Fruit fly (Drosophila melanogaster) whole organism, embryonic: ENCODE results near the gene dmrt11E.

ENCODE experiments used
- Aef1 ChIP-seq: fragments of 200-800 bp; sonication (Bioruptor generic); IDR thresholded peaks from 3 replicates; pipeline ENCODE4 v1.3.6; 2022; ENCODE audit warnings: missing biosample characterization, missing genetic modification characterization
- B-H2 ChIP-seq: fragments of 200-800 bp; sonication (Bioruptor generic); optimal IDR thresholded peaks from 2 replicates; lab custom pipeline; 2018; ENCODE audit warnings: missing biosample characterization, mild to moderate bottlenecking, missing genetic modification characterization
- CG10267 ChIP-seq: fragments of 200-800 bp; sonication (Bioruptor generic); optimal IDR thresholded peaks from 2 replicates; lab custom pipeline; 2018; ENCODE audit warnings: missing biosample characterization, mild to moderate bottlenecking, missing genetic modification characterization, moderate library complexity
- CG10274 ChIP-seq: fragments of 200-800 bp; sonication (Bioruptor generic); optimal IDR thresholded peaks from 3 replicates; lab custom pipeline; 2017; ENCODE audit warnings: missing biosample characterization, mild to moderate bottlenecking, missing genetic modification characterization
- CG10565 ChIP-seq: fragments of 200-800 bp; sonication (Bioruptor generic); optimal IDR thresholded peaks from 3 replicates; lab custom pipeline; 2016; ENCODE audit warnings: missing biosample characterization, mild to moderate bottlenecking, missing genetic modification characterization
- CG13775 ChIP-seq: fragments of 200-800 bp; sonication (Bioruptor generic); optimal IDR thresholded peaks from 3 replicates; lab custom pipeline; 2017; ENCODE audit warnings: missing biosample characterization, mild to moderate bottlenecking, missing genetic modification characterization
- CG17568 ChIP-seq: fragments of 200-800 bp; sonication (Bioruptor generic); optimal IDR thresholded peaks from 2 replicates; lab custom pipeline; 2018; ENCODE audit warnings: missing biosample characterization, mild to moderate bottlenecking, missing genetic modification characterization, moderate library complexity
- CG17802 ChIP-seq: fragments of 200-800 bp; sonication (Bioruptor generic); optimal IDR thresholded peaks from 2 replicates; lab custom pipeline; 2018; ENCODE audit warnings: missing biosample characterization, mild to moderate bottlenecking, missing genetic modification characterization, moderate library complexity
- CG17829 ChIP-seq: fragments of 200-800 bp; optimal IDR thresholded peaks from 2 replicates; lab custom pipeline; 2019; ENCODE audit warnings: missing biosample characterization, mild to moderate bottlenecking, missing genetic modification characterization, moderate library complexity
- CG31365 ChIP-seq: fragments of 200-800 bp; sonication (Bioruptor generic); optimal IDR thresholded peaks from 2 replicates; lab custom pipeline; 2018; ENCODE audit warnings: missing biosample characterization, mild to moderate bottlenecking, missing genetic modification characterization
- CG31441 ChIP-seq: fragments of 200-800 bp; sonication (Bioruptor generic); IDR thresholded peaks from 2 replicates; pipeline ENCODE4 v1.3.6; 2022; ENCODE audit warnings: missing biosample characterization, missing genetic modification characterization
- CG42726 ChIP-seq: fragments of 200-800 bp; sonication (Bioruptor generic); IDR thresholded peaks from 2 replicates; pipeline ENCODE4 v1.3.6; 2022; ENCODE audit warnings: missing biosample characterization, missing genetic modification characterization; ENCODE audit not compliant: partially characterized antibody
- CG4730 ChIP-seq: fragments of 200-800 bp; sonication (Bioruptor generic); IDR thresholded peaks from 2 replicates; pipeline ENCODE4 v1.3.6; 2022; ENCODE audit warnings: missing biosample characterization, missing genetic modification characterization
- CG5953 ChIP-seq: fragments of 200-800 bp; sonication (Bioruptor generic); IDR thresholded peaks from 2 replicates; pipeline ENCODE4 v1.3.6; 2022; ENCODE audit warnings: missing biosample characterization, missing genetic modification characterization
- CG6765 ChIP-seq: fragments of 200-800 bp; sonication (Bioruptor generic); optimal IDR thresholded peaks from 3 replicates; lab custom pipeline; 2017; ENCODE audit warnings: missing biosample characterization, mild to moderate bottlenecking, missing genetic modification characterization
- CG8924 ChIP-seq: fragments of 200-800 bp; optimal IDR thresholded peaks from 3 replicates; lab custom pipeline; 2019; ENCODE audit warnings: missing biosample characterization, mild to moderate bottlenecking, missing genetic modification characterization, moderate library complexity
- Doc3 ChIP-seq: fragments of 200-800 bp; sonication (Bioruptor generic); IDR thresholded peaks from 3 replicates; pipeline ENCODE4 v1.3.6; 2022; ENCODE audit warnings: missing biosample characterization, missing genetic modification characterization; ENCODE audit not compliant: partially characterized antibody
- Drgx ChIP-seq: fragments of 200-800 bp; sonication (Bioruptor generic); IDR thresholded peaks from 2 replicates; pipeline ENCODE4 v1.3.6; 2022; ENCODE audit warnings: missing biosample characterization, missing genetic modification characterization
- Fer2 ChIP-seq: fragments of 200-800 bp; sonication (Bioruptor generic); optimal IDR thresholded peaks from 2 replicates; lab custom pipeline; 2018; ENCODE audit warnings: missing biosample characterization, mild to moderate bottlenecking, missing genetic modification characterization, moderate library complexity
- HLH4C ChIP-seq: fragments of 200-800 bp; sonication (Bioruptor generic); IDR thresholded peaks from 3 replicates; pipeline ENCODE4 v1.3.6; 2022; ENCODE audit warnings: missing biosample characterization, missing genetic modification characterization; ENCODE audit not compliant: partially characterized antibody
- Hey ChIP-seq: fragments of 200-800 bp; sonication (Bioruptor generic); optimal IDR thresholded peaks from 3 replicates; lab custom pipeline; 2018; ENCODE audit warnings: missing biosample characterization, mild to moderate bottlenecking, missing genetic modification characterization
- Hmx ChIP-seq: fragments of 200-800 bp; sonication (Bioruptor generic); optimal IDR thresholded peaks from 2 replicates; lab custom pipeline; 2016; ENCODE audit warnings: missing biosample characterization, missing genetic modification characterization
- Hr51 ChIP-seq, 2 experiments: fragments of 200-800 bp; sonication (Bioruptor generic); optimal IDR thresholded peaks; 2 replicates in 1 of 2; 3 replicates in 1 of 2; lab custom pipeline; 2016 to 2018; ENCODE audit warnings: missing biosample characterization in 2 of 2, missing genetic modification characterization in 2 of 2, mild to moderate bottlenecking in 1 of 2, moderate library complexity in 1 of 2
- Mes4 ChIP-seq: fragments of 200-800 bp; sonication (Bioruptor generic); optimal IDR thresholded peaks from 2 replicates; lab custom pipeline; 2016; ENCODE audit warnings: missing biosample characterization, missing genetic modification characterization
- NC2β ChIP-seq: fragments of 200-800 bp; sonication (Bioruptor generic); optimal IDR thresholded peaks from 2 replicates; lab custom pipeline; 2016; ENCODE audit warnings: missing biosample characterization, missing genetic modification characterization
- Nf-YC ChIP-seq: fragments of 200-800 bp; optimal IDR thresholded peaks from 3 replicates; lab custom pipeline; 2019; ENCODE audit warnings: missing biosample characterization, mild to moderate bottlenecking, missing genetic modification characterization, moderate library complexity
- Sox100B ChIP-seq: fragments of 200-800 bp; sonication (Bioruptor generic); optimal IDR thresholded peaks from 3 replicates; lab custom pipeline; 2018; ENCODE audit warnings: missing biosample characterization, mild to moderate bottlenecking, missing genetic modification characterization
- abd-A ChIP-seq: fragments of 200-800 bp; sonication (Bioruptor generic); optimal IDR thresholded peaks from 3 replicates; lab custom pipeline; 2019; ENCODE audit warnings: missing biosample characterization, mild to moderate bottlenecking, missing genetic modification characterization, moderate library complexity
- ash1 ChIP-seq: fragments of 200-800 bp; sonication (Bioruptor generic); optimal IDR thresholded peaks from 2 replicates; lab custom pipeline; 2018; ENCODE audit warnings: missing biosample characterization, mild to moderate bottlenecking, missing genetic modification characterization
- croc ChIP-seq: fragments of 200-800 bp; sonication (Bioruptor generic); conservative IDR thresholded peaks from 3 replicates; pipeline ENCODE4 v1.3.6; 2022; ENCODE audit warnings: missing biosample characterization, missing genetic modification characterization
- crol ChIP-seq: fragments of 200-800 bp; sonication (Bioruptor generic); IDR thresholded peaks from 2 replicates; pipeline ENCODE4 v1.3.6; 2022; ENCODE audit warnings: missing biosample characterization, missing genetic modification characterization
- dan ChIP-seq: fragments of 200-800 bp; sonication (Bioruptor generic); IDR thresholded peaks from 2 replicates; pipeline ENCODE4 v1.3.6; 2022; ENCODE audit warnings: missing biosample characterization, missing genetic modification characterization
- dpn ChIP-seq, 2 experiments: fragments of 200-800 bp; sonication (Bioruptor generic); optimal IDR thresholded peaks; 3 replicates each; lab custom pipeline; 2016; ENCODE audit warnings: missing biosample characterization in 2 of 2, missing genetic modification characterization in 2 of 2
- dysf ChIP-seq: fragments of 200-800 bp; sonication (Bioruptor generic); IDR thresholded peaks from 3 replicates; pipeline ENCODE4 v1.3.6; 2022; ENCODE audit warnings: missing biosample characterization, missing genetic modification characterization
- ems ChIP-seq: fragments of 200-800 bp; sonication (Bioruptor generic); optimal IDR thresholded peaks from 3 replicates; lab custom pipeline; 2016; ENCODE audit warnings: missing biosample characterization, missing genetic modification characterization
- eyg ChIP-seq: fragments of 200-800 bp; sonication (Bioruptor generic); optimal IDR thresholded peaks from 3 replicates; lab custom pipeline; 2016; ENCODE audit warnings: missing biosample characterization, missing genetic modification characterization
- gcm ChIP-seq: fragments of 200-800 bp; sonication (Bioruptor generic); optimal IDR thresholded peaks from 2 replicates; lab custom pipeline; 2019; ENCODE audit warnings: missing biosample characterization, mild to moderate bottlenecking, missing genetic modification characterization, moderate library complexity
- lmd ChIP-seq: fragments of 200-800 bp; sonication (Bioruptor generic); IDR thresholded peaks from 2 replicates; pipeline ENCODE4 v1.3.6; 2022; ENCODE audit warnings: missing biosample characterization, missing genetic modification characterization
- lola ChIP-seq, 3 experiments: fragments of >200 bp in 2 of 3; fragments of 200-800 bp in 1 of 3; sonication (Bioruptor generic) in 1 of 3; optimal IDR thresholded peaks; 2 replicates each; lab custom pipeline; 2017 to 2019; ENCODE audit warnings: missing biosample characterization in 3 of 3, missing genetic modification characterization in 3 of 3, mild to moderate bottlenecking in 1 of 3, moderate library complexity in 1 of 3
- salm ChIP-seq: fragments of 200-800 bp; sonication (Bioruptor generic); optimal IDR thresholded peaks from 2 replicates; lab custom pipeline; 2018; ENCODE audit warnings: missing biosample characterization, mild to moderate bottlenecking, missing genetic modification characterization
- seq ChIP-seq: fragments of 200-800 bp; sonication (Bioruptor generic); IDR thresholded peaks from 2 replicates; pipeline ENCODE4 v1.3.6; 2022; ENCODE audit warnings: missing biosample characterization, missing genetic modification characterization
- shn ChIP-seq: fragments of 200-800 bp; sonication (Bioruptor generic); optimal IDR thresholded peaks from 3 replicates; lab custom pipeline; 2016; ENCODE audit warnings: missing biosample characterization, missing genetic modification characterization
- slp2 ChIP-seq: fragments of 200-800 bp; sonication (Bioruptor generic); optimal IDR thresholded peaks from 2 replicates; lab custom pipeline; 2016; ENCODE audit warnings: missing biosample characterization, missing genetic modification characterization
- stwl ChIP-seq: fragments of 200-800 bp; sonication (Bioruptor generic); optimal IDR thresholded peaks from 3 replicates; lab custom pipeline; 2018; ENCODE audit warnings: missing biosample characterization, mild to moderate bottlenecking, missing genetic modification characterization, moderate library complexity
- tio ChIP-seq: fragments of 200-800 bp; sonication (Bioruptor generic); optimal IDR thresholded peaks from 2 replicates; lab custom pipeline; 2017; ENCODE audit warnings: missing biosample characterization, missing genetic modification characterization, inconsistent platforms
- tup ChIP-seq: fragments of 200-800 bp; sonication (Bioruptor generic); optimal IDR thresholded peaks from 2 replicates; lab custom pipeline; 2016; ENCODE audit warnings: missing biosample characterization, mild to moderate bottlenecking, missing genetic modification characterization, moderate library complexity
- vnd ChIP-seq: fragments of 200-800 bp; sonication (Bioruptor generic); IDR thresholded peaks from 3 replicates; pipeline ENCODE4 v1.3.6; 2022; ENCODE audit warnings: missing biosample characterization, missing genetic modification characterization; ENCODE audit not compliant: partially characterized antibody
- yki ChIP-seq: fragments of >200 bp; optimal IDR thresholded peaks from 3 replicates; lab custom pipeline; 2018

The dmrt11E gene

dm6 chrX:13323526-13323925, 44.5 kb upstream of the dmrt11E start (continued):
- TF ChIP-seq CG10267 (tag; lab: Kevin White, UChicago), result no peak
- no peak for TF ChIP-seq HLH4C
- TF ChIP-seq slp2 (GFP tag; lab: Kevin White, UChicago), result no peak
- TF ChIP-seq Hmx, result no peak
- TF ChIP-seq CG42726, result no peak

DNA sequence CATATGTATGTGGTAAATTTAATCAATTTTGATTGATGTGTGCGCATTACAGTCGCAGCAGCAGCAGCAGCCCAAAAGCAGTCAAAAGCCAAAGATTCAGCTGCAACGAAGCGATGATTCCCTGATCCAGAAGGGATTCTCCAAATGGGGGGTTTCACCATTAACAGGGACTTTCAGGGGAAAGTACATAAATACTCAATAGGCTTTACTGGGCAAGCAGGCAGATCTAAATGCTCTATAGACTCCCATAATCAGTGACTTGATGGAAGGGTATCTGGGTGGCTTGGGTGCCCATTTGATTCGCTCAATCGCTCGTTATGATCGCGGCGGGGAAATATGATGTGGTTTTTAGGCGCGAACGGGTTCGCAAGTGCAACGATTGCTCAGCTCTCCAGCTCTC, 42.7 kb upstream of the dmrt11E start:
- TF ChIP-seq shn (GFP tag; lab: Kevin White, UChicago) (no peak), tio (GFP tag; lab: Kevin White, UChicago) (no peak), CG13775 (GFP tag; lab: Kevin White, UChicago) (no peak), seq (GFP tag; lab: Robert Waterston, UW) (no peak), dysf (GFP tag; lab: Robert Waterston, UW) (0 out of 3 replicates have a peak, but pooled peaks have one; percentile 47), Doc3 (GFP tag; lab: Robert Waterston, UW) (no peak), Drgx (GFP tag; lab: Robert Waterston, UW) (peak; percentile 30; the same call in 1 of the 2 replicates), CG10274 (peak; percentile 48), Hey (tag; lab: Kevin White, UChicago) (no peak), Hr51 (GFP tag; optimal IDR thresholded peaks at IDR 0.05; lab: Kevin White, UChicago) (peak in 1 of 2 experiments; percentile 2)

- TF ChIP-seq dan (GFP tag; lab: Robert Waterston, UW), result no peak
- no peak for TF ChIP-seq lola (GFP tag; optimal IDR thresholded peaks at IDR 0.05; lab: Kevin White, UChicago)
- no peak for TF ChIP-seq crol
- TF ChIP-seq CG4730 (GFP tag; lab: Robert Waterston, UW), result 0 out of 2 replicates have a peak, but pooled peaks have one; percentile 9
- TF ChIP-seq Sox100B, result no peak
- peak; percentile 34 for TF ChIP-seq B-H2 (GFP tag; lab: Kevin White, UChicago)
- no peak for TF ChIP-seq CG31441 (GFP tag; lab: Robert Waterston, UW)
- TF ChIP-seq Mes4 (GFP tag; lab: Kevin White, UChicago), result no peak
- no peak for TF ChIP-seq ems (GFP tag; lab: Kevin White, UChicago)
- no peak for TF ChIP-seq CG17802 (tag; lab: Kevin White, UChicago)
- peak in 1 of 2 experiments; percentile 30 for TF ChIP-seq dpn (GFP tag; optimal IDR thresholded peaks at IDR 0.05; lab: Kevin White, UChicago)
- TF ChIP-seq abd-A (tag; lab: Kevin White, UChicago), result peak; percentile 19
- TF ChIP-seq CG5953 (GFP tag; lab: Robert Waterston, UW), result no peak
- no peak for TF ChIP-seq tup
- peak; percentile 7 for TF ChIP-seq Nf-YC
- no peak for TF ChIP-seq CG17568
- no peak for TF ChIP-seq CG10565
- no peak for TF ChIP-seq yki
- TF ChIP-seq lmd (GFP tag; lab: Robert Waterston, UW), result no peak
- TF ChIP-seq Aef1 (GFP tag; lab: Robert Waterston, UW), result no peak
- no peak for TF ChIP-seq CG17829 (tag; lab: Kevin White, UChicago)
- TF ChIP-seq CG6765 (GFP tag; lab: Kevin White, UChicago), result no peak
- TF ChIP-seq NC2β (GFP tag; lab: Kevin White, UChicago), result no peak
- no peak for TF ChIP-seq ash1
- TF ChIP-seq Fer2 (tag; lab: Kevin White, UChicago), result no peak
- TF ChIP-seq vnd (GFP tag; lab: Robert Waterston, UW), result peak; percentile 71
- no peak for TF ChIP-seq croc (GFP tag; lab: Robert Waterston, UW)
- TF ChIP-seq CG31365 (tag; lab: Kevin White, UChicago), result no peak
- no peak for TF ChIP-seq gcm
- no peak for TF ChIP-seq salm (tag; lab: Kevin White, UChicago)
- TF ChIP-seq eyg (GFP tag; lab: Kevin White, UChicago), result no peak
- peak; percentile 24 for TF ChIP-seq stwl (tag; lab: Kevin White, UChicago)
- no peak for TF ChIP-seq CG8924 (tag; lab: Kevin White, UChicago)
Measured at dm6 chrX:13329572-13330046, 38.4 kb upstream of the dmrt11E start, which contains the start of gene Prx2. TSS of gene Prx2 (plus strand) at chrX:13329824.
